Worm (Caenorhabditis elegans): ENCODE measurements around the gene cbn-1.

cbn-1 gene

ce11 chrII:300977-301772 is 31.1 kb downstream of the cbn-1 start, which contains the start of gene K01A2.5:
TSS of gene K01A2.5 (plus strand) at chrII:301273.
- TF ChIP-seq unc-62 (GFP tag; optimal IDR thresholded peaks at IDR 0.05 in 1 of 2) (peak in 1 of 2 experiments; percentile 96), unc-62 (tag; optimal IDR thresholded peaks at IDR 0.05) (no peak), hlh-30 (tag; optimal IDR thresholded peaks at IDR 0.05; ENCODE audit: insufficient read depth) (peak; percentile 58), saeg-2 (GFP tag; IDR thresholded peaks at IDR 0.05) (no peak), tra-1 (GFP tag; IDR thresholded peaks at IDR 0.05) (no peak), Y5F2A.4 (GFP tag; optimal IDR thresholded peaks at IDR 0.05) (no peak), lin-29 (GFP tag; IDR thresholded peaks at IDR 0.05) (no peak), duxl-1 (tag; optimal IDR thresholded peaks at IDR 0.05; ENCODE audit: poor library complexity) (no peak), mdl-1 (tag; optimal IDR thresholded peaks at IDR 0.05) (peak in 1 of 2 experiments; percentile 23), nhr-28 (tag; optimal IDR thresholded peaks at IDR 0.05) (peak; percentile 66), mxl-3 (GFP tag; optimal IDR thresholded peaks at IDR 0.05) (peak; percentile 35), hlh-11 (tag; optimal IDR thresholded peaks at IDR 0.05) (peak; percentile 34), cey-2 (tag; optimal IDR thresholded peaks at IDR 0.05; ENCODE audit: borderline replicate concordance, insufficient read depth) (peak; percentile 31), nhr-25 (tag; optimal IDR thresholded peaks at IDR 0.05; ENCODE audit: borderline replicate concordance, insufficient read depth) (peak; percentile 57), nhr-48 (tag; optimal IDR thresholded peaks at IDR 0.05) (peak; percentile 10), Y105C5A.15 (GFP tag; IDR thresholded peaks at IDR 0.05) (no peak), lin-38 (GFP tag; IDR thresholded peaks at IDR 0.05) (no peak), dve-1 (tag; optimal IDR thresholded peaks at IDR 0.05; ENCODE audit: insufficient read depth) (no peak), attf-4 (tag; optimal IDR thresholded peaks at IDR 0.05) (no peak), mes-2 (tag; optimal IDR thresholded peaks at IDR 0.05; ENCODE audit: poor library complexity, severe bottlenecking) (no peak)

ce11 chrII:299684-300083 is 32.6 kb downstream of the cbn-1 start, which contains the start of gene K01A2.6:
TSS of gene K01A2.6 (plus strand) at chrII:299984.
- TF ChIP-seq unc-62 (GFP tag; optimal IDR thresholded peaks at IDR 0.05 in 1 of 2) (peak in 1 of 2 experiments; percentile 14), unc-62 (tag; optimal IDR thresholded peaks at IDR 0.05) (no peak), ZK337.2 (GFP tag; IDR thresholded peaks at IDR 0.05) (no peak)

DNA sequence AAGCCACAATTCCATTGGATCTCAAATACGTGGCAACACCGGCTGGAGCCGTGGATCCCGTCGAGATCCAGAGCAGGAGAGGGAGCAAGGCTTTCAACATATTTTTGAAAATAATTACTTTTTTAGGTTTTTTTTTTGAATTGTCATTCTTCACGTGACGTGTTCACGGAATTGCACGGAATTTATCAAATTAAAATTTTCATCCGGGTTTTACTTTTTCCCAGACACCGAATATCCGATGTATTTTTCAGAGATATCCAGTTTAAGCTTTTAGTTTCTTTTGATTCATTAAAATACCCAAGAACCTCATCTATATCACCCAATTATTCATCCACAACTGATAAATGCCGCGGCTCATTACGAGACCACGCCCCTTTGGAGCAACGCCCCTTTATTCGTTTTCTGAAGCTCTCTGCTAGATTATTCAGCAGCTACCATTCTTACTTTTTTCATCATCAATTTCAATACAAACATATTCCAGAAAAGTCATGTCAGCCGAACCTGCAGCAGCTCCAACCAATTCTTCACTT is 35.3 kb downstream of the cbn-1 start, which contains the start of the genes clec-117 and B0432.1:
Gene clec-117 (minus strand): TSS at position 101 of the 530 bp plus-strand sequence.
Gene B0432.1 (plus strand): TSS at position 480 of the 530 bp plus-strand sequence.
- TF ChIP-seq lin-15B (tag; optimal IDR thresholded peaks at IDR 0.05) (no peak), T20F7.1 (GFP tag; optimal IDR thresholded peaks at IDR 0.05) (no peak), hif-1 (tag; optimal IDR thresholded peaks at IDR 0.05) (no peak), ama-1 (optimal IDR thresholded peaks at IDR 0.05) (no peak), zfp-2 (tag; optimal IDR thresholded peaks at IDR 0.05) (no peak), dve-1 (tag; optimal IDR thresholded peaks at IDR 0.05; ENCODE audit: insufficient read depth) (no peak), duxl-1 (tag; optimal IDR thresholded peaks at IDR 0.05; ENCODE audit: poor library complexity) (no peak), nhr-48 (tag; optimal IDR thresholded peaks at IDR 0.05) (no peak), fos-1 (tag; optimal IDR thresholded peaks at IDR 0.05) (no peak), ceh-32 (tag; optimal IDR thresholded peaks at IDR 0.05; ENCODE audit: poor library complexity) (no peak), vab-7 (GFP tag; IDR thresholded peaks at IDR 0.05) (no peak), rbr-2 (tag; optimal IDR thresholded peaks at IDR 0.05) (no peak), arid-1 (GFP tag; conservative IDR thresholded peaks at IDR 0.05) (no peak), F49E8.2 (tag; optimal IDR thresholded peaks at IDR 0.05; ENCODE audit: borderline replicate concordance) (no peak), hmg-1.1 (GFP tag; IDR thresholded peaks at IDR 0.05) (no peak), unc-130 (GFP tag; optimal IDR thresholded peaks at IDR 0.05) (no peak), daf-12 (tag; optimal IDR thresholded peaks at IDR 0.05) (no peak), daf-19 (GFP tag; conservative IDR thresholded peaks at IDR 0.05) (no peak)

All from whole organism, L4 larva.